Worm (Caenorhabditis elegans) whole organism, L4 larva: ENCODE measurements around the gene Y43B11AL.1.

Source experiments
- T20F7.1 ChIP-seq: fragments of 200-800 bp; sonication (Bioruptor generic); optimal IDR thresholded peaks from 2 replicates; lab custom pipeline; 2018; ENCODE audit warnings: mild to moderate bottlenecking, missing genetic modification characterization, missing compliant biosample characterization
- Y105C5A.15 ChIP-seq: fragments of 200-800 bp; sonication (Bioruptor generic); IDR thresholded peaks from 2 replicates; pipeline ENCODE4 v1.3.6; 2022; ENCODE audit warnings: missing genetic modification characterization, missing compliant biosample characterization
- ZK337.2 ChIP-seq: fragments of 200-800 bp; sonication (Bioruptor generic); IDR thresholded peaks from 2 replicates; pipeline ENCODE4 v1.3.6; 2022; ENCODE audit warnings: missing genetic modification reagents, missing genetic modification characterization, missing compliant biosample characterization
- aha-1 ChIP-seq: fragments of 150-350 bp; peaks from one replicate; lab custom pipeline; 2014; ENCODE audit warnings: missing biosample characterization, missing genetic modification characterization
- aly-2 ChIP-seq: sonication (generic microtip); optimal IDR thresholded peaks from 2 replicates; lab custom pipeline; 2018; ENCODE audit warnings: missing biosample characterization, missing genetic modification characterization
- ceh-28 ChIP-seq: fragments of 150-350 bp; optimal IDR thresholded peaks from 2 replicates; lab custom pipeline; 2014; ENCODE audit warnings: missing biosample characterization, missing genetic modification reagents, missing genetic modification characterization
- ceh-32 ChIP-seq: sonication (generic microtip); optimal IDR thresholded peaks from 2 replicates; lab custom pipeline; 2016; ENCODE audit warnings: mild to moderate bottlenecking, missing genetic modification characterization, missing compliant biosample characterization; ENCODE audit not compliant: poor library complexity
- ceh-82 ChIP-seq: sonication (generic microtip); optimal IDR thresholded peaks from 2 replicates; lab custom pipeline; 2017; ENCODE audit warnings: missing biosample characterization, missing genetic modification characterization
- daf-12 ChIP-seq: fragments of 150-350 bp; optimal IDR thresholded peaks from 2 replicates; lab custom pipeline; 2014; ENCODE audit warnings: missing biosample characterization, missing genetic modification reagents, missing genetic modification characterization
- daf-16 ChIP-seq, 3 experiments: sonication (generic microtip); optimal IDR thresholded peaks; 2 replicates each; lab custom pipeline; 2016 to 2017; ENCODE audit warnings: missing genetic modification characterization in 3 of 3, missing genetic modification reagents in 3 of 3, mild to moderate bottlenecking in 2 of 3, missing compliant biosample characterization in 2 of 3, missing biosample characterization in 1 of 3, moderate library complexity in 1 of 3
- daf-8 ChIP-seq: fragments of 200-800 bp; sonication (Bioruptor generic); IDR thresholded peaks from 2 replicates; pipeline ENCODE4 v1.3.6; 2022; ENCODE audit warnings: missing genetic modification characterization, missing compliant biosample characterization
- dve-1 ChIP-seq: sonication (generic microtip); optimal IDR thresholded peaks from 2 replicates; lab custom pipeline; 2017; ENCODE audit warnings: antibody characterized with exemption, mild to moderate bottlenecking, missing genetic modification characterization, missing compliant biosample characterization; ENCODE audit not compliant: insufficient read depth
- egl-43 ChIP-seq: fragments of 200-800 bp; sonication (Bioruptor generic); IDR thresholded peaks from 2 replicates; pipeline ENCODE4 v1.3.6; 2022; ENCODE audit warnings: missing genetic modification reagents, missing genetic modification characterization, missing compliant biosample characterization
- fos-1 ChIP-seq: fragments of 150-350 bp; optimal IDR thresholded peaks from 2 replicates; lab custom pipeline; 2014; ENCODE audit warnings: missing biosample characterization, missing genetic modification characterization
- hlh-11 ChIP-seq: fragments of 200-800 bp; sonication (Bioruptor generic); optimal IDR thresholded peaks from 2 replicates; lab custom pipeline; 2018; ENCODE audit warnings: mild to moderate bottlenecking, missing genetic modification characterization, missing compliant biosample characterization
- lin-1 ChIP-seq: fragments of 200-800 bp; sonication (Bioruptor generic); IDR thresholded peaks from 2 replicates; pipeline ENCODE4 v1.3.6; 2022; ENCODE audit warnings: missing genetic modification reagents, missing genetic modification characterization, missing compliant biosample characterization
- lin-15B ChIP-seq: fragments of 150-350 bp; sonication (generic microtip); optimal IDR thresholded peaks from 3 replicates; lab custom pipeline; 2014; ENCODE audit warnings: missing biosample characterization, missing genetic modification characterization
- lin-29 ChIP-seq: fragments of 200-800 bp; sonication (Bioruptor generic); IDR thresholded peaks from 2 replicates; pipeline ENCODE4 v1.3.6; 2022; ENCODE audit warnings: missing genetic modification reagents, missing genetic modification characterization, missing compliant biosample characterization
- lin-38 ChIP-seq: fragments of 200-800 bp; sonication (Bioruptor generic); IDR thresholded peaks from 2 replicates; pipeline ENCODE4 v1.3.6; 2022; ENCODE audit warnings: missing genetic modification reagents, missing genetic modification characterization, missing compliant biosample characterization
- madf-5 ChIP-seq, 2 experiments: fragments of 200-800 bp; sonication (Bioruptor generic); IDR thresholded peaks; 2 replicates each; pipeline ENCODE4 v1.3.6; 2022; ENCODE audit warnings: missing compliant biosample characterization in 2 of 2, missing genetic modification characterization in 2 of 2
- madf-9 ChIP-seq: fragments of 200-800 bp; sonication (Bioruptor generic); conservative IDR thresholded peaks from 2 replicates; pipeline ENCODE4 v1.3.6; 2022; ENCODE audit warnings: missing genetic modification reagents, missing genetic modification characterization, missing compliant biosample characterization
- mes-2 ChIP-seq: sonication (generic microtip); optimal IDR thresholded peaks from 2 replicates; lab custom pipeline; 2016; ENCODE audit warnings: missing genotype, mild to moderate bottlenecking, missing genetic modification characterization, missing compliant biosample characterization; ENCODE audit not compliant: poor library complexity, severe bottlenecking
- mxl-3 ChIP-seq: fragments of 200-800 bp; sonication (Bioruptor generic); optimal IDR thresholded peaks from 2 replicates; lab custom pipeline; 2018; ENCODE audit warnings: mild to moderate bottlenecking, missing genetic modification characterization, missing compliant biosample characterization
- nhr-11 ChIP-seq: fragments of 150-350 bp; optimal IDR thresholded peaks from 2 replicates; lab custom pipeline; 2014; ENCODE audit warnings: missing biosample characterization, missing genetic modification characterization
- nhr-111 ChIP-seq: fragments of 200-800 bp; sonication (Bioruptor generic); optimal IDR thresholded peaks from 2 replicates; lab custom pipeline; 2018; ENCODE audit warnings: mild to moderate bottlenecking, missing genetic modification characterization, missing compliant biosample characterization
- nhr-28 ChIP-seq: fragments of 150-350 bp; optimal IDR thresholded peaks from 2 replicates; lab custom pipeline; 2014; ENCODE audit warnings: missing biosample characterization, missing genetic modification characterization
- nhr-41 ChIP-seq: fragments of 200-800 bp; sonication (Bioruptor generic); IDR thresholded peaks from 2 replicates; pipeline ENCODE4 v1.3.6; 2022; ENCODE audit warnings: missing genetic modification reagents, missing genetic modification characterization, missing compliant biosample characterization
- nhr-42 ChIP-seq: fragments of 200-800 bp; sonication (Bioruptor generic); IDR thresholded peaks from 2 replicates; pipeline ENCODE4 v1.3.6; 2022; ENCODE audit warnings: missing genetic modification characterization, missing compliant biosample characterization
- nhr-6 ChIP-seq: fragments of 150-350 bp; optimal IDR thresholded peaks from 2 replicates; lab custom pipeline; 2014; ENCODE audit warnings: missing biosample characterization, missing genetic modification characterization
- php-3 ChIP-seq: fragments of 200-800 bp; sonication (Bioruptor generic); IDR thresholded peaks from 2 replicates; pipeline ENCODE4 v1.3.6; 2022; ENCODE audit warnings: missing genetic modification reagents, missing genetic modification characterization, missing compliant biosample characterization
- pqm-1 ChIP-seq: sonication (generic microtip); optimal IDR thresholded peaks from 2 replicates; lab custom pipeline; 2017; ENCODE audit warnings: missing biosample characterization, missing genetic modification characterization
- set-16 ChIP-seq: fragments of 200-800 bp; sonication (Bioruptor generic); IDR thresholded peaks from 2 replicates; pipeline ENCODE4 v1.3.6; 2022; ENCODE audit warnings: missing genetic modification reagents, missing genetic modification characterization, missing compliant biosample characterization
- unc-62 ChIP-seq, 3 experiments: fragments of 150-350 bp in 1 of 3; sonication (generic microtip); optimal IDR thresholded peaks in 2 of 3; peaks in 1 of 3; 1 replicate in 1 of 3; 2 replicates in 2 of 3; lab custom pipeline; 2014 to 2017; ENCODE audit warnings: missing biosample characterization in 3 of 3, missing genetic modification characterization in 3 of 3, missing genetic modification reagents in 3 of 3, missing genotype in 1 of 3
- zag-1 ChIP-seq: fragments of 150-350 bp; optimal IDR thresholded peaks from 2 replicates; lab custom pipeline; 2014; ENCODE audit warnings: missing biosample characterization, missing genetic modification characterization
- zfp-2 ChIP-seq: sonication (generic microtip); optimal IDR thresholded peaks from 2 replicates; lab custom pipeline; 2016; ENCODE audit warnings: mild to moderate bottlenecking, missing genetic modification characterization, missing compliant biosample characterization
- ztf-7 ChIP-seq: fragments of 150-350 bp; optimal IDR thresholded peaks from 2 replicates; lab custom pipeline; 2014; ENCODE audit warnings: missing biosample characterization, missing genetic modification characterization

The Y43B11AL.1 gene

ce11 chrIV:7084632-7085160 is 19.6 kb downstream of the Y43B11AL.1 start, which contains the start of gene rps-4 (continued):
- TF ChIP-seq zfp-2 (tag; lab: Kevin White, UChicago), result peak; percentile 51
- no peak for TF ChIP-seq egl-43 (GFP tag; lab: Robert Waterston, UW)
- peak; percentile 87 for TF ChIP-seq T20F7.1 (GFP tag; lab: Kevin White, UChicago)
- no peak for TF ChIP-seq nhr-111
- no peak for TF ChIP-seq Y105C5A.15 (GFP tag; lab: Robert Waterston, UW)
- peak; percentile 74 for TF ChIP-seq lin-15B
- peak; percentile 85 for TF ChIP-seq nhr-6 (tag; lab: Kevin White, UChicago)
- TF ChIP-seq hlh-11 (tag; lab: Kevin White, UChicago), result peak; percentile 91
- 0 out of 2 replicates have a peak, but pooled peaks have one; percentile 42 for TF ChIP-seq php-3

ce11 chrIV:7094216-7094758 is 29.2 kb downstream of the Y43B11AL.1 start, which contains the start of gene deb-1:
deb-1 (minus strand) TSS chrIV:7094266.
- TF ChIP-seq pqm-1 (tag; lab: Kevin White, UChicago) (peak; percentile 82), daf-16 (GFP tag; optimal IDR thresholded peaks at IDR 0.05; lab: Kevin White, UChicago) (no peak), daf-16 (tag; optimal IDR thresholded peaks at IDR 0.05; lab: Kevin White, UChicago) (peak; percentile 96), ceh-82 (tag; lab: Kevin White, UChicago) (no peak), nhr-28 (peak; percentile 5), dve-1 (tag; lab: Kevin White, UChicago) (peak; percentile 26)

DNA sequence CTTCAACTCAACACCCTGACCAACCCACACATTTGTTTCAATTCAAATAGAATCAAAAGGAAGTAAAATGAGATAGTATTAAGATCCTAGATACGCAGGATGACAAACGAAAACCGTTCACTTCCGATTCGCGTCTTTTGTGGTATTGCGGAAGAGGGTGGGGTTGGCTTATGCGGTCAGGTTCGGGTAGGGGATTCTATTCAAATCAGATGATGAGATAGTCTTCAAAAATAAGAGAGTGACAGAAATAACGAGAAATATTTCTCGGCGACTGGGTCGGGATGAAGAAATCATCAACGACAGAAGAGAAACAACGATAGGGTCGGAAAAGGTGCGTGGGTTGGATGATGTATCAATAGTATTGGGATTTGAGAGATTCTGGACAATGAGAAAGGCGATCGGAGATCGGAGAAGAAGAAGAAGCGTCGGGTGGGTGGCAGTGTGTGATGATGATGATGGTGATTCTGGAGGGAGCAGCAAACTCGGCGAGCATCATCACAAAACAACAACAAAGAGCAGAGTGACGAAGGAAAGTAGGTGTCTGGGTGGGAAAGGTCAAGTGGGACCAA is 30.4 kb downstream of the Y43B11AL.1 start:
- no peak for TF ChIP-seq zag-1 (tag; lab: Kevin White, UChicago)
- no peak for TF ChIP-seq php-3
- peak; percentile 36 for TF ChIP-seq nhr-11 (tag; lab: Kevin White, UChicago)
- TF ChIP-seq fos-1 (tag; lab: Kevin White, UChicago), result no peak
- TF ChIP-seq mxl-3 (GFP tag; lab: Kevin White, UChicago), result peak; percentile 16
- no peak for TF ChIP-seq madf-9 (GFP tag; lab: Robert Waterston, UW)
- peak in 1 of 2 experiments; percentile 49 for TF ChIP-seq daf-16 (GFP tag; optimal IDR thresholded peaks at IDR 0.05; lab: Kevin White, UChicago)
- no peak for TF ChIP-seq daf-16 (tag; optimal IDR thresholded peaks at IDR 0.05; lab: Kevin White, UChicago)
- peak; percentile 12 for TF ChIP-seq hlh-11 (tag; lab: Kevin White, UChicago)
- TF ChIP-seq aha-1 (tag; lab: Kevin White, UChicago), result peak; percentile 24
- no peak for TF ChIP-seq daf-8
- TF ChIP-seq ceh-32, result no peak
- TF ChIP-seq unc-62 (GFP tag; optimal IDR thresholded peaks at IDR 0.05 in 1 of 2; lab: Kevin White, UChicago), result peak in 1 of 2 experiments; percentile 67
- no peak for TF ChIP-seq unc-62 (tag; optimal IDR thresholded peaks at IDR 0.05; lab: Kevin White, UChicago)
- no peak for TF ChIP-seq nhr-42 (GFP tag; lab: Robert Waterston, UW)

ce11 chrIV:7096097-7096496 is 31.0 kb downstream of the Y43B11AL.1 start:
- TF ChIP-seq aly-2 (tag; lab: Kevin White, UChicago) (no peak), lin-29 (GFP tag; lab: Robert Waterston, UW) (no peak), set-16 (GFP tag; lab: Robert Waterston, UW) (no peak), daf-12 (tag; lab: Kevin White, UChicago) (no peak), mxl-3 (GFP tag; lab: Kevin White, UChicago) (no peak), ZK337.2 (GFP tag; lab: Robert Waterston, UW) (no peak), ceh-28 (tag; lab: Kevin White, UChicago) (no peak), pqm-1 (tag; lab: Kevin White, UChicago) (no peak), madf-5 (GFP tag; IDR thresholded peaks at IDR 0.05; lab: Robert Waterston, UW) (no peak), hlh-11 (tag; lab: Kevin White, UChicago) (no peak), lin-1 (no peak), nhr-41 (GFP tag; lab: Robert Waterston, UW) (no peak), madf-9 (GFP tag; lab: Robert Waterston, UW) (no peak), mes-2 (tag; lab: Kevin White, UChicago) (no peak), ztf-7 (tag; lab: Kevin White, UChicago) (no peak), lin-38 (GFP tag; lab: Robert Waterston, UW) (no peak), php-3 (no peak)
